Fruit fly (Drosophila melanogaster) whole organism, embryonic: ENCODE results near the gene lute.

Experiments used
- Atf3 ChIP-seq: fragments of 200-800 bp; sonication (Bioruptor generic); optimal IDR thresholded peaks from 3 replicates; lab custom pipeline; 2016; ENCODE audit warnings: missing biosample characterization, missing genetic modification characterization
- C15 ChIP-seq: fragments of 200-800 bp; sonication (Bioruptor generic); IDR thresholded peaks from 3 replicates; pipeline ENCODE4 v1.3.6; 2022; ENCODE audit warnings: missing biosample characterization, missing genetic modification characterization
- CG1024 ChIP-seq: fragments of 200-800 bp; sonication (Bioruptor generic); IDR thresholded peaks from 2 replicates; pipeline ENCODE4 v1.3.6; 2022; ENCODE audit warnings: missing biosample characterization, missing genetic modification characterization
- CG11093 ChIP-seq: fragments of 200-800 bp; sonication (Bioruptor generic); IDR thresholded peaks from 3 replicates; pipeline ENCODE4 v1.3.6; 2022; ENCODE audit warnings: missing biosample characterization, missing genetic modification characterization
- CG1233 ChIP-seq: fragments of 200-800 bp; sonication (Bioruptor generic); optimal IDR thresholded peaks from 4 replicates; lab custom pipeline; 2018; ENCODE audit warnings: missing biosample characterization, mild to moderate bottlenecking, missing genetic modification characterization
- CG12391 ChIP-seq: fragments of 200-800 bp; sonication (Bioruptor generic); optimal IDR thresholded peaks from 3 replicates; lab custom pipeline; 2018; ENCODE audit warnings: missing biosample characterization, mild to moderate bottlenecking, missing genetic modification characterization, moderate library complexity
- CG13894 ChIP-seq: fragments of 200-800 bp; sonication (Bioruptor generic); optimal IDR thresholded peaks from 3 replicates; lab custom pipeline; 2018; ENCODE audit warnings: missing biosample characterization, mild to moderate bottlenecking, missing genetic modification characterization, moderate library complexity
- CG14050 ChIP-seq: fragments of 200-800 bp; sonication (Bioruptor generic); IDR thresholded peaks from 3 replicates; pipeline ENCODE4 v1.3.6; 2022; ENCODE audit warnings: missing biosample characterization, missing genetic modification characterization
- CG15269 ChIP-seq: fragments of 200-800 bp; sonication (Bioruptor generic); optimal IDR thresholded peaks from 2 replicates; lab custom pipeline; 2018; ENCODE audit warnings: missing biosample characterization, mild to moderate bottlenecking, missing genetic modification characterization, moderate library complexity
- CG17612 ChIP-seq: fragments of 200-800 bp; sonication (Bioruptor generic); IDR thresholded peaks from 2 replicates; pipeline ENCODE4 v1.3.6; 2022; ENCODE audit warnings: missing biosample characterization, missing genetic modification characterization
- CG18011 ChIP-seq: fragments of 200-800 bp; sonication (Bioruptor generic); optimal IDR thresholded peaks from 2 replicates; lab custom pipeline; 2017; ENCODE audit warnings: missing biosample characterization, missing genetic modification characterization, mild to moderate bottlenecking, moderate library complexity, missing genotype
- CG18599 ChIP-seq: fragments of 200-800 bp; sonication (Bioruptor generic); optimal IDR thresholded peaks from 3 replicates; lab custom pipeline; 2017; ENCODE audit warnings: missing biosample characterization, missing genetic modification characterization, mild to moderate bottlenecking, moderate library complexity, missing genetic modification reagents
- CG2116 ChIP-seq: fragments of 200-800 bp; sonication (Bioruptor generic); optimal IDR thresholded peaks from 3 replicates; lab custom pipeline; 2018; ENCODE audit warnings: missing biosample characterization, mild to moderate bottlenecking, missing genetic modification characterization
- CG32532 ChIP-seq: fragments of 200-800 bp; sonication (Bioruptor generic); IDR thresholded peaks from 2 replicates; pipeline ENCODE4 v1.3.6; 2022; ENCODE audit warnings: missing biosample characterization, missing genetic modification characterization
- CG34422 ChIP-seq: fragments of 200-800 bp; sonication (Bioruptor generic); IDR thresholded peaks from 3 replicates; pipeline ENCODE4 v1.3.6; 2022; ENCODE audit warnings: missing biosample characterization, missing genetic modification characterization
- CG4707 ChIP-seq: fragments of 200-800 bp; sonication (Bioruptor generic); optimal IDR thresholded peaks from 2 replicates; lab custom pipeline; 2018; ENCODE audit warnings: missing biosample characterization, mild to moderate bottlenecking, missing genetic modification characterization, moderate library complexity
- CG8281 ChIP-seq: fragments of 200-800 bp; sonication (Bioruptor generic); optimal IDR thresholded peaks from 2 replicates; lab custom pipeline; 2018; ENCODE audit warnings: missing biosample characterization, mild to moderate bottlenecking, missing genetic modification characterization, moderate library complexity
- CG8765 ChIP-seq: fragments of 200-800 bp; sonication (Bioruptor generic); IDR thresholded peaks from 2 replicates; pipeline ENCODE4 v1.3.6; 2022; ENCODE audit warnings: missing biosample characterization, missing genetic modification characterization
- CG9437 ChIP-seq: fragments of 200-800 bp; sonication (Bioruptor generic); optimal IDR thresholded peaks from 2 replicates; lab custom pipeline; 2018; ENCODE audit warnings: missing biosample characterization, mild to moderate bottlenecking, missing genetic modification characterization
- CG9797 ChIP-seq: fragments of 200-800 bp; sonication (Bioruptor generic); optimal IDR thresholded peaks from 3 replicates; lab custom pipeline; 2018; ENCODE audit warnings: missing biosample characterization, mild to moderate bottlenecking, missing genetic modification characterization
- CTCF ChIP-seq: fragments of 200-800 bp; sonication (Bioruptor generic); optimal IDR thresholded peaks from 2 replicates; lab custom pipeline; 2017; ENCODE audit warnings: missing biosample characterization, mild to moderate bottlenecking, missing genetic modification characterization, moderate library complexity
- Dip3 ChIP-seq: fragments of 200-800 bp; sonication (Bioruptor generic); optimal IDR thresholded peaks from 3 replicates; lab custom pipeline; 2016; ENCODE audit warnings: missing biosample characterization, missing genetic modification characterization
- HLH3B ChIP-seq: fragments of 200-800 bp; sonication (Bioruptor generic); IDR thresholded peaks from 2 replicates; pipeline ENCODE4 v1.3.6; 2022; ENCODE audit warnings: missing biosample characterization, missing genetic modification characterization
- Med ChIP-seq: fragments of 200-800 bp; sonication (Bioruptor generic); peaks from one replicate; lab custom pipeline; 2016; ENCODE audit warnings: missing biosample characterization, missing genetic modification characterization, mild to moderate bottlenecking, inconsistent platforms, moderate library complexity
- NC2β ChIP-seq: fragments of 200-800 bp; sonication (Bioruptor generic); optimal IDR thresholded peaks from 2 replicates; lab custom pipeline; 2016; ENCODE audit warnings: missing biosample characterization, missing genetic modification characterization
- NK7.1 ChIP-seq: fragments of 200-800 bp; sonication (Bioruptor generic); optimal IDR thresholded peaks from 3 replicates; lab custom pipeline; 2016; ENCODE audit warnings: missing biosample characterization, missing genetic modification characterization
- Oaz ChIP-seq: fragments of 200-800 bp; sonication (Bioruptor generic); IDR thresholded peaks from 2 replicates; pipeline ENCODE4 v1.3.6; 2022; ENCODE audit warnings: missing biosample characterization, missing genetic modification characterization
- Oli ChIP-seq: fragments of 200-800 bp; sonication (Bioruptor generic); optimal IDR thresholded peaks from 2 replicates; lab custom pipeline; 2018; ENCODE audit warnings: missing biosample characterization, mild to moderate bottlenecking, missing genetic modification characterization, moderate library complexity
- Poxn ChIP-seq: fragments of 200-800 bp; sonication (Bioruptor generic); IDR thresholded peaks from 2 replicates; pipeline ENCODE4 v1.3.6; 2022; ENCODE audit warnings: missing biosample characterization, missing genetic modification characterization
- Spps ChIP-seq: fragments of 200-800 bp; sonication (Bioruptor generic); optimal IDR thresholded peaks from 2 replicates; lab custom pipeline; 2018; ENCODE audit warnings: missing biosample characterization, mild to moderate bottlenecking, missing genetic modification characterization
- Taf1 ChIP-seq: fragments of 200-800 bp; sonication (Bioruptor generic); IDR thresholded peaks from 2 replicates; pipeline ENCODE4 v1.3.6; 2022; ENCODE audit warnings: missing biosample characterization, missing genetic modification characterization
- YL-1 ChIP-seq: fragments of 200-800 bp; sonication (Bioruptor generic); optimal IDR thresholded peaks from 3 replicates; lab custom pipeline; 2017; ENCODE audit warnings: missing biosample characterization, mild to moderate bottlenecking, missing genetic modification characterization
- abd-A ChIP-seq: fragments of 200-800 bp; sonication (Bioruptor generic); optimal IDR thresholded peaks from 3 replicates; lab custom pipeline; 2019; ENCODE audit warnings: missing biosample characterization, mild to moderate bottlenecking, missing genetic modification characterization, moderate library complexity
- bsh ChIP-seq, 2 experiments: fragments of 200-800 bp; sonication (Bioruptor generic); optimal IDR thresholded peaks; 2 replicates each; lab custom pipeline; 2017 to 2018; ENCODE audit warnings: mild to moderate bottlenecking in 2 of 2, missing biosample characterization in 2 of 2, missing genetic modification characterization in 2 of 2, moderate library complexity in 1 of 2
- cato ChIP-seq: fragments of 200-800 bp; sonication (Bioruptor generic); optimal IDR thresholded peaks from 2 replicates; lab custom pipeline; 2016; ENCODE audit warnings: missing biosample characterization, missing genetic modification characterization, borderline replicate concordance
- crp ChIP-seq, 2 experiments: fragments of 200-800 bp; sonication (Bioruptor generic); optimal IDR thresholded peaks; 2 replicates in 1 of 2; 3 replicates in 1 of 2; lab custom pipeline; 2017; ENCODE audit warnings: missing biosample characterization in 2 of 2, missing genetic modification characterization in 2 of 2, mild to moderate bottlenecking in 1 of 2, moderate library complexity in 1 of 2
- dm ChIP-seq: fragments of 200-800 bp; sonication (Bioruptor generic); optimal IDR thresholded peaks from 3 replicates; lab custom pipeline; 2016; ENCODE audit warnings: missing biosample characterization, missing genetic modification characterization
- fd64A ChIP-seq: fragments of 200-800 bp; sonication (Bioruptor generic); optimal IDR thresholded peaks from 3 replicates; lab custom pipeline; 2018; ENCODE audit warnings: missing biosample characterization, mild to moderate bottlenecking, missing genetic modification characterization
- ftz-f1 ChIP-seq: fragments of 200-800 bp; sonication (Bioruptor generic); optimal IDR thresholded peaks from 2 replicates; lab custom pipeline; 2016; ENCODE audit warnings: missing biosample characterization, missing genetic modification characterization
- jigr1 ChIP-seq: fragments of 200-800 bp; sonication (Bioruptor generic); IDR thresholded peaks from 3 replicates; pipeline ENCODE4 v1.3.6; 2022; ENCODE audit warnings: missing biosample characterization, missing genetic modification characterization
- jing ChIP-seq: fragments of 200-800 bp; sonication (Bioruptor generic); optimal IDR thresholded peaks from 2 replicates; lab custom pipeline; 2018; ENCODE audit warnings: missing biosample characterization, mild to moderate bottlenecking, missing genetic modification characterization
- jumu ChIP-seq: fragments of 200-800 bp; sonication (Bioruptor generic); optimal IDR thresholded peaks from 3 replicates; lab custom pipeline; 2016; ENCODE audit warnings: missing biosample characterization, missing genetic modification characterization
- nerfin-1 ChIP-seq: fragments of 200-800 bp; sonication (Bioruptor generic); optimal IDR thresholded peaks from 3 replicates; lab custom pipeline; 2019; ENCODE audit warnings: missing biosample characterization, mild to moderate bottlenecking, missing genetic modification characterization, moderate library complexity
- nerfin-2 ChIP-seq: fragments of 200-800 bp; sonication (Bioruptor generic); IDR thresholded peaks from 2 replicates; pipeline ENCODE4 v1.3.6; 2022; ENCODE audit warnings: missing biosample characterization, missing genetic modification characterization; ENCODE audit not compliant: partially characterized antibody
- peb ChIP-seq: fragments of 200-800 bp; sonication (Bioruptor generic); IDR thresholded peaks from 2 replicates; pipeline ENCODE4 v1.3.6; 2022; ENCODE audit warnings: missing biosample characterization, missing genetic modification characterization
- pum ChIP-seq: fragments of 200-800 bp; sonication (Bioruptor generic); optimal IDR thresholded peaks from 2 replicates; lab custom pipeline; 2016; ENCODE audit warnings: missing biosample characterization, missing genetic modification characterization
- sisA ChIP-seq: fragments of 200-800 bp; sonication (Bioruptor generic); IDR thresholded peaks from 2 replicates; pipeline ENCODE4 v1.3.6; 2022; ENCODE audit warnings: missing biosample characterization, missing genetic modification characterization
- sna ChIP-seq: fragments of 200-800 bp; sonication (Bioruptor generic); IDR thresholded peaks from 2 replicates; pipeline ENCODE4 v1.3.6; 2022; ENCODE audit warnings: missing biosample characterization, missing genetic modification characterization; ENCODE audit not compliant: partially characterized antibody
- wor ChIP-seq: fragments of 200-800 bp; sonication (Bioruptor generic); IDR thresholded peaks from 2 replicates; pipeline ENCODE4 v1.3.6; 2022; ENCODE audit warnings: missing biosample characterization, missing genetic modification characterization

lute gene

dm6 chr3R:17385329-17386019 is 5.7 kb downstream of the lute start (continued):
- TF ChIP-seq NK7.1 (GFP tag; lab: Kevin White, UChicago) (peak; percentile 17), CG8765 (GFP tag; lab: Robert Waterston, UW) (0 out of 2 replicates have a peak, but pooled peaks have one; percentile 9), CG8281 (tag; lab: Kevin White, UChicago) (no peak), CG13894 (tag; lab: Kevin White, UChicago) (peak; percentile 73), sna (GFP tag; lab: Robert Waterston, UW) (0 out of 2 replicates have a peak, but pooled peaks have one; percentile 53), cato (GFP tag; lab: Kevin White, UChicago) (peak; percentile 13), CTCF (GFP tag; lab: Kevin White, UChicago) (no peak), jing (peak; percentile 23), bsh (GFP tag; optimal IDR thresholded peaks at IDR 0.05; lab: Kevin White, UChicago) (peak in 1 of 2 experiments; percentile 33), peb (GFP tag; lab: Robert Waterston, UW) (no peak), CG18011 (peak; percentile 23), sisA (GFP tag; lab: Robert Waterston, UW) (no peak; the same call in 1 of the 2 replicates), CG1233 (GFP tag; lab: Kevin White, UChicago) (peak; percentile 9), CG9797 (GFP tag; lab: Kevin White, UChicago) (peak; percentile 93), jigr1 (GFP tag; lab: Robert Waterston, UW) (0 out of 3 replicates have a peak, but pooled peaks have one; percentile 11), CG17612 (no peak; the same call in 1 of the 2 replicates), ftz-f1 (peak; percentile 81), fd64A (GFP tag; lab: Kevin White, UChicago) (no peak), CG18599 (peak; percentile 67), Taf1 (GFP tag; lab: Robert Waterston, UW) (no peak), nerfin-1 (tag; lab: Kevin White, UChicago) (peak; percentile 49), Med (GFP tag; lab: Kevin White, UChicago) (peak; percentile 96), abd-A (tag; lab: Kevin White, UChicago) (peak; percentile 28), YL-1 (GFP tag; lab: Kevin White, UChicago) (peak; percentile 74), CG14050 (peak; percentile 20; the same call in 2 of the 3 replicates), Oaz (peak; percentile 65), CG15269 (tag; lab: Kevin White, UChicago) (peak; percentile 75), crp (GFP tag; optimal IDR thresholded peaks at IDR 0.05; lab: Kevin White, UChicago) (peak; percentile 91 to 99), C15 (GFP tag; lab: Robert Waterston, UW) (no peak), pum (peak; percentile 70), CG1024 (GFP tag; lab: Robert Waterston, UW) (no peak), CG2116 (GFP tag; lab: Kevin White, UChicago) (peak; percentile 99), jumu (GFP tag; lab: Kevin White, UChicago) (peak; percentile 67), CG34422 (no peak; the same call in 2 of the 3 replicates), CG11093 (peak; percentile 46; the same call in 1 of the 3 replicates), NC2β (GFP tag; lab: Kevin White, UChicago) (peak; percentile 31), dm (GFP tag; lab: Kevin White, UChicago) (peak; percentile 56), Spps (tag; lab: Kevin White, UChicago) (no peak), Oli (peak; percentile 53), CG12391 (tag; lab: Kevin White, UChicago) (peak; percentile 56), wor (GFP tag; lab: Robert Waterston, UW) (no peak), Poxn (GFP tag; lab: Robert Waterston, UW) (0 out of 2 replicates have a peak, but pooled peaks have one; percentile 38), Atf3 (GFP tag; lab: Kevin White, UChicago) (no peak), CG4707 (GFP tag; lab: Kevin White, UChicago) (no peak), Dip3 (GFP tag; lab: Kevin White, UChicago) (peak; percentile 32), nerfin-2 (no peak), CG32532 (GFP tag; lab: Robert Waterston, UW) (peak; percentile 63), CG9437 (peak; percentile 55), HLH3B (peak; percentile 37; the same call in 1 of the 2 replicates)
